Worm (Caenorhabditis elegans): ENCODE data around the gene C09G1.2.
A peak's percentile ranks its signal among the peaks of the same experiment; 100 is the strongest.

Gene C09G1.2

DNA sequence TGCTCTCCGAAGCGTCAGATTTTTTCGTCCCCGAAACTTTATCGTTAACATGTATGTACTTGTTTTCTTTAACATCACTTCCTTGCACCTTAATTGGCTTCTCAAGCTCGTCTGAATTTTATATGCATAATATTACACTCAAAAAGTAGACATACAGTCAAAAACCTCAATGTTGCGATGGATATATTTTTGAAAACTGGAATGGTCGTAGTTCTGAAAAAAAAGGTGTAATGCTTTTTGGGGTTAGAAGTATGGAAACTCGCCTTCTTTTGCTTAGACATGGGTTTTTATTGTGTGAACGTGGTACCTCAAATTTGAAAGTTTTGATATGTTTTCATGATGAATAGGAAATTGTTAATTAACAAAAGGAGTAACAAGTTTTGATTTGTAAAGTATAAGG is at the start of gene C09G1.2:
C09G1.2 (minus strand) TSS at position 101 of the 400 bp plus-strand sequence.
- TF ChIP-seq arid-1 (GFP tag; conservative IDR thresholded peaks at IDR 0.05), result no peak
- no peak for TF ChIP-seq fkh-10 (GFP tag; optimal IDR thresholded peaks at IDR 0.05)
- no peak for TF ChIP-seq attf-4 (tag; optimal IDR thresholded peaks at IDR 0.05)
- no peak for TF ChIP-seq lin-29 (GFP tag; IDR thresholded peaks at IDR 0.05)
- TF ChIP-seq dpl-1 (GFP tag; optimal IDR thresholded peaks at IDR 0.05), result no peak
- TF ChIP-seq saeg-2 (GFP tag; IDR thresholded peaks at IDR 0.05), result no peak
- TF ChIP-seq egl-43 (GFP tag; IDR thresholded peaks at IDR 0.05), result no peak
- no peak for TF ChIP-seq ceh-20 (GFP tag; IDR thresholded peaks at IDR 0.05)
- TF ChIP-seq lin-13 (GFP tag; optimal IDR thresholded peaks at IDR 0.05), result no peak
- no peak for TF ChIP-seq ceh-44 (GFP tag; IDR thresholded peaks at IDR 0.05)
- no peak for TF ChIP-seq nhr-6 (tag; optimal IDR thresholded peaks at IDR 0.05)
- no peak for TF ChIP-seq nhr-111 (GFP tag; optimal IDR thresholded peaks at IDR 0.05)
- no peak for TF ChIP-seq daf-19 (GFP tag; conservative IDR thresholded peaks at IDR 0.05)
- no peak for TF ChIP-seq tag-97 (GFP tag; IDR thresholded peaks at IDR 0.05)
- TF ChIP-seq hif-1 (tag; optimal IDR thresholded peaks at IDR 0.05), result no peak
- no peak for TF ChIP-seq mep-1 (tag; optimal IDR thresholded peaks at IDR 0.05)
- no peak for TF ChIP-seq F10B5.3 (tag; optimal IDR thresholded peaks at IDR 0.05)
- TF ChIP-seq sdz-12 (GFP tag; optimal IDR thresholded peaks at IDR 0.05), result no peak
- TF ChIP-seq zip-11 (GFP tag; IDR thresholded peaks at IDR 0.05), result no peak

- TF ChIP-seq lin-38 (GFP tag; IDR thresholded peaks at IDR 0.05) (no peak), lin-1 (GFP tag; IDR thresholded peaks at IDR 0.05) (no peak)
These were observed 48.0 kb upstream of the C09G1.2 start, which contains the start of gene mboa-1 for ce11 chrX:16030506-16030905. Gene mboa-1, plus strand, starts transcription at chrX:16030806.

DNA sequence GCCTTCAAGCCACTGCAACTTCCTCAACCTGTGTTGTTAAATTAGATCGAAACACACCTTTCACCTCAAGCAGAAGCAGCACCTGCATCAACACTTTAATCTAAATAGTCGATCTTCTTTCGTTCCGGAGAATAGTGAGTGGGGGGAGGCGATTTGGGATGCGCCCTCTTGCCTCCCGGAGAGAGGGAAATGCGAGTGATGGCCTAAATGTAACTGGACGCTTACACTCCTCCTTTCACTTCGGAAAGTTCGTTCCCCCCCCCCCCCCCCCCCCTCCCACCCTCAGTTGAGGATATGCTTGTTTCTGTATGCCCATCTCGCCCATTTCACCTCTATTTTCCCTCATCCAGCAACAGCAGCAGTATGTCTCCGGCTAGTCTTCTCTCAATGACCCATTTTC is 46.5 kb upstream of the C09G1.2 start:
- TF ChIP-seq lim-7 (GFP tag; IDR thresholded peaks at IDR 0.05) (no peak), nhr-41 (GFP tag; IDR thresholded peaks at IDR 0.05) (no peak), vab-7 (GFP tag; IDR thresholded peaks at IDR 0.05) (no peak), set-16 (GFP tag; IDR thresholded peaks at IDR 0.05) (peak; percentile 78), spr-1 (tag; optimal IDR thresholded peaks at IDR 0.05) (no peak), mdl-1 (tag; optimal IDR thresholded peaks at IDR 0.05) (no peak), hlh-30 (tag; optimal IDR thresholded peaks at IDR 0.05; ENCODE audit: insufficient read depth) (no peak), hif-1 (tag; optimal IDR thresholded peaks at IDR 0.05) (no peak)

ce11 chrX:16024558-16024957 is 42.0 kb upstream of the C09G1.2 start:
- TF ChIP-seq F37D6.2 (tag; optimal IDR thresholded peaks at IDR 0.05) (peak; percentile 65), gei-8 (GFP tag; optimal IDR thresholded peaks at IDR 0.05) (peak; percentile 69), ceh-82 (tag; optimal IDR thresholded peaks at IDR 0.05) (no peak), dmd-6 (GFP tag; IDR thresholded peaks at IDR 0.05) (peak; percentile 90), nhr-11 (tag; optimal IDR thresholded peaks at IDR 0.05) (peak; percentile 91), snpc-4 (tag; optimal IDR thresholded peaks at IDR 0.05) (no peak), F44E2.7 (GFP tag; IDR thresholded peaks at IDR 0.05) (no peak), nhr-10 (tag; optimal IDR thresholded peaks at IDR 0.05) (peak; percentile 76), Y75B8A.6 (GFP tag; IDR thresholded peaks at IDR 0.05) (no peak), skn-1 (tag; optimal IDR thresholded peaks at IDR 0.05) (no peak), spr-3 (GFP tag; optimal IDR thresholded peaks at IDR 0.05) (no peak), fkh-10 (GFP tag; optimal IDR thresholded peaks at IDR 0.05) (peak; percentile 61), F26F4.8 (GFP tag; conservative IDR thresholded peaks at IDR 0.05) (no peak), R02D3.7 (tag; optimal IDR thresholded peaks at IDR 0.05) (no peak), mxl-3 (GFP tag; optimal IDR thresholded peaks at IDR 0.05) (peak; percentile 88), nhr-77 (tag; optimal IDR thresholded peaks at IDR 0.05) (peak; percentile 62), lin-39 (tag; optimal IDR thresholded peaks at IDR 0.05) (no peak), rbr-2 (tag; optimal IDR thresholded peaks at IDR 0.05) (peak; percentile 80), zip-11 (GFP tag; IDR thresholded peaks at IDR 0.05) (no peak), snpc-1.2 (GFP tag; IDR thresholded peaks at IDR 0.05) (no peak), lim-7 (GFP tag; IDR thresholded peaks at IDR 0.05) (no peak), pqm-1 (tag; optimal IDR thresholded peaks at IDR 0.05) (peak; percentile 55), php-3 (GFP tag; IDR thresholded peaks at IDR 0.05) (peak; percentile 73), nhr-6 (tag; optimal IDR thresholded peaks at IDR 0.05) (peak; percentile 73), lin-15B (tag; optimal IDR thresholded peaks at IDR 0.05) (no peak)

All from whole organism, L4 larva.